Fruit fly (Drosophila melanogaster): Measurements from ENCODE around the gene CG34437.

The CG34437 gene

dm6 chr3R:28283419-28283818 lies at the start of gene CG34437:
Gene CG34437, plus strand, starts transcription at chr3R:28283719.
- TF ChIP-seq crc (GFP tag; optimal IDR thresholded peaks at IDR 0.05), result no peak
- TF ChIP-seq CG32767 (GFP tag; IDR thresholded peaks at IDR 0.05), result no peak
- no peak for TF ChIP-seq CG2129 (GFP tag; IDR thresholded peaks at IDR 0.05; ENCODE audit: partially characterized antibody)
- TF ChIP-seq CG30403 (GFP tag; optimal IDR thresholded peaks at IDR 0.05), result no peak
- no peak for TF ChIP-seq CkIIα-i1 (GFP tag; IDR thresholded peaks at IDR 0.05)
- TF ChIP-seq sisA (GFP tag; IDR thresholded peaks at IDR 0.05), result no peak
- no peak for TF ChIP-seq CG10366 (GFP tag; IDR thresholded peaks at IDR 0.05)

- TF ChIP-seq CG12391 (tag; optimal IDR thresholded peaks at IDR 0.05) (no peak), CG12942 (GFP tag; optimal IDR thresholded peaks at IDR 0.05) (no peak), inv (GFP tag; IDR thresholded peaks at IDR 0.05; ENCODE audit: partially characterized antibody) (no peak), CG13894 (tag; optimal IDR thresholded peaks at IDR 0.05) (no peak), CHES-1-like (GFP tag; optimal IDR thresholded peaks at IDR 0.05) (no peak)
These were observed 47.4 kb upstream of the CG34437 start for dm6 chr3R:28236158-28236557.

- TF ChIP-seq CG6654 (GFP tag; optimal IDR thresholded peaks at IDR 0.05) (no peak), ewg (GFP tag; optimal IDR thresholded peaks at IDR 0.05) (no peak), Neu2 (GFP tag; optimal IDR thresholded peaks at IDR 0.05; ENCODE audit: borderline replicate concordance) (no peak), Hmx (GFP tag; optimal IDR thresholded peaks at IDR 0.05) (no peak)
These were observed 45.7 kb upstream of the CG34437 start for dm6 chr3R:28237797-28238196.

- TF ChIP-seq sd (tag; optimal IDR thresholded peaks at IDR 0.05), result no peak
- no peak for TF ChIP-seq CG1602 (GFP tag; optimal IDR thresholded peaks at IDR 0.05)
- TF ChIP-seq CG8290 (GFP tag; optimal IDR thresholded peaks at IDR 0.05), result no peak
- TF ChIP-seq CG8290 (tag; optimal IDR thresholded peaks at IDR 0.05), result no peak
- no peak for TF ChIP-seq pita (GFP tag; optimal IDR thresholded peaks at IDR 0.05)
- no peak for TF ChIP-seq pum (GFP tag; optimal IDR thresholded peaks at IDR 0.05)
- TF ChIP-seq al (GFP tag; IDR thresholded peaks at IDR 0.05), result no peak
- no peak for TF ChIP-seq CG11723 (GFP tag; optimal IDR thresholded peaks at IDR 0.05)
- TF ChIP-seq CG30403 (GFP tag; optimal IDR thresholded peaks at IDR 0.05), result no peak
- no peak for TF ChIP-seq Xrp1 (GFP tag; IDR thresholded peaks at IDR 0.05)
- TF ChIP-seq Meics (GFP tag; optimal IDR thresholded peaks at IDR 0.05), result no peak
- no peak for TF ChIP-seq CG32772 (GFP tag; IDR thresholded peaks at IDR 0.05)
- no peak for TF ChIP-seq Trl (optimal IDR thresholded peaks at IDR 0.05)
- TF ChIP-seq Trl (GFP tag; optimal IDR thresholded peaks at IDR 0.05), result no peak
- no peak for TF ChIP-seq ab (GFP tag; optimal IDR thresholded peaks at IDR 0.05)
- TF ChIP-seq bbx (GFP tag; IDR thresholded peaks at IDR 0.05; ENCODE audit: partially characterized antibody), result no peak
- TF ChIP-seq CG6654 (GFP tag; optimal IDR thresholded peaks at IDR 0.05), result no peak
These were observed 20.0 kb upstream of the CG34437 start, which contains the start of gene CG43125 for dm6 chr3R:28263522-28263921. Gene CG43125, minus strand, starts transcription at chr3R:28263622.

- TF ChIP-seq phol (tag; optimal IDR thresholded peaks at IDR 0.05), result no peak
- no peak for TF ChIP-seq Hr39 (optimal IDR thresholded peaks at IDR 0.05)
- no peak for TF ChIP-seq fru (optimal IDR thresholded peaks at IDR 0.05)
- TF ChIP-seq ind (GFP tag; optimal IDR thresholded peaks at IDR 0.05), result no peak
- no peak for TF ChIP-seq Kr (GFP tag; optimal IDR thresholded peaks at IDR 0.05)
- no peak for TF ChIP-seq CG10209 (GFP tag; optimal IDR thresholded peaks at IDR 0.05)
- no peak for TF ChIP-seq CG8089 (GFP tag; optimal IDR thresholded peaks at IDR 0.05)
- TF ChIP-seq kah (GFP tag; optimal IDR thresholded peaks at IDR 0.05), result no peak
- TF ChIP-seq Deaf1 (tag; optimal IDR thresholded peaks at IDR 0.05), result no peak
- TF ChIP-seq Fer2 (tag; optimal IDR thresholded peaks at IDR 0.05), result no peak
- no peak for TF ChIP-seq CG11695 (GFP tag; IDR thresholded peaks at IDR 0.05)
- no peak for TF ChIP-seq CG12744 (GFP tag; optimal IDR thresholded peaks at IDR 0.05)
- TF ChIP-seq shn (GFP tag; optimal IDR thresholded peaks at IDR 0.05), result no peak
- no peak for TF ChIP-seq CG7357 (GFP tag; IDR thresholded peaks at IDR 0.05)
These were observed 18.8 kb upstream of the CG34437 start, which contains the start of gene CG43124 for dm6 chr3R:28264673-28265072. Gene CG43124, minus strand, starts transcription at chr3R:28264773.

All from whole organism, embryonic.